Fruit fly (Drosophila melanogaster) whole organism, embryonic: ENCODE results near the gene CG11670.

Source experiments
- CG10366 ChIP-seq: fragments of 200-800 bp; sonication (Bioruptor generic); IDR thresholded peaks from 2 replicates; pipeline ENCODE4 v1.3.6; 2022; ENCODE audit warnings: missing biosample characterization, missing genetic modification characterization
- CG11398 ChIP-seq: fragments of 200-800 bp; sonication (Bioruptor generic); optimal IDR thresholded peaks from 2 replicates; lab custom pipeline; 2016; ENCODE audit warnings: missing biosample characterization, missing genetic modification characterization
- CG12219 ChIP-seq: fragments of 200-800 bp; sonication (Bioruptor generic); optimal IDR thresholded peaks from 3 replicates; lab custom pipeline; 2018; ENCODE audit warnings: missing biosample characterization, mild to moderate bottlenecking, missing genetic modification characterization
- CG13775 ChIP-seq: fragments of 200-800 bp; sonication (Bioruptor generic); optimal IDR thresholded peaks from 3 replicates; lab custom pipeline; 2017; ENCODE audit warnings: missing biosample characterization, mild to moderate bottlenecking, missing genetic modification characterization
- CG14014 ChIP-seq: fragments of 200-800 bp; sonication (Bioruptor generic); IDR thresholded peaks from 2 replicates; pipeline ENCODE4 v1.3.6; 2022; ENCODE audit warnings: missing biosample characterization, missing genetic modification characterization
- CG14710 ChIP-seq: fragments of 200-800 bp; sonication (Bioruptor generic); optimal IDR thresholded peaks from 3 replicates; lab custom pipeline; 2019; ENCODE audit warnings: missing biosample characterization, mild to moderate bottlenecking, missing genetic modification characterization, moderate library complexity
- CG1602 ChIP-seq: fragments of 200-800 bp; sonication (Bioruptor generic); optimal IDR thresholded peaks from 3 replicates; lab custom pipeline; 2016; ENCODE audit warnings: missing biosample characterization, missing genetic modification characterization
- CG1603 ChIP-seq: fragments of 200-800 bp; sonication (Bioruptor generic); optimal IDR thresholded peaks from 2 replicates; lab custom pipeline; 2019; ENCODE audit warnings: missing biosample characterization, mild to moderate bottlenecking, missing genetic modification characterization, moderate library complexity
- CG17359 ChIP-seq: fragments of 200-800 bp; sonication (Bioruptor generic); optimal IDR thresholded peaks from 3 replicates; lab custom pipeline; 2018; ENCODE audit warnings: missing biosample characterization, mild to moderate bottlenecking, missing genetic modification characterization, moderate library complexity
- CG18011 ChIP-seq: fragments of 200-800 bp; sonication (Bioruptor generic); optimal IDR thresholded peaks from 2 replicates; lab custom pipeline; 2017; ENCODE audit warnings: missing biosample characterization, missing genetic modification characterization, mild to moderate bottlenecking, moderate library complexity, missing genotype
- CG31365 ChIP-seq: fragments of 200-800 bp; sonication (Bioruptor generic); optimal IDR thresholded peaks from 2 replicates; lab custom pipeline; 2018; ENCODE audit warnings: missing biosample characterization, mild to moderate bottlenecking, missing genetic modification characterization
- CG34422 ChIP-seq: fragments of 200-800 bp; sonication (Bioruptor generic); IDR thresholded peaks from 3 replicates; pipeline ENCODE4 v1.3.6; 2022; ENCODE audit warnings: missing biosample characterization, missing genetic modification characterization
- CG4282 ChIP-seq: fragments of 200-800 bp; sonication (Bioruptor generic); optimal IDR thresholded peaks from 2 replicates; lab custom pipeline; 2016; ENCODE audit warnings: missing biosample characterization, missing genetic modification characterization
- CG4328 ChIP-seq: fragments of 200-800 bp; sonication (Bioruptor generic); optimal IDR thresholded peaks from 3 replicates; lab custom pipeline; 2017; ENCODE audit warnings: missing biosample characterization, missing genetic modification reagents, missing genetic modification characterization
- CG4404 ChIP-seq: fragments of 200-800 bp; sonication (Bioruptor generic); IDR thresholded peaks from 2 replicates; pipeline ENCODE4 v1.3.6; 2022; ENCODE audit warnings: missing biosample characterization, missing genetic modification characterization
- CG4820 ChIP-seq: fragments of 200-800 bp; sonication (Bioruptor generic); optimal IDR thresholded peaks from 3 replicates; lab custom pipeline; 2016; ENCODE audit warnings: missing biosample characterization, missing genetic modification characterization
- CG5180 ChIP-seq: fragments of 200-800 bp; sonication (Bioruptor generic); optimal IDR thresholded peaks from 3 replicates; lab custom pipeline; 2017; ENCODE audit warnings: missing biosample characterization, missing genetic modification characterization, mild to moderate bottlenecking, moderate library complexity, missing genetic modification reagents
- CG7372 ChIP-seq: fragments of 200-800 bp; sonication (Bioruptor generic); IDR thresholded peaks from 2 replicates; pipeline ENCODE4 v1.3.6; 2022; ENCODE audit warnings: missing biosample characterization, missing genetic modification characterization
- CG9609 ChIP-seq: fragments of 200-800 bp; sonication (Bioruptor generic); optimal IDR thresholded peaks from 3 replicates; lab custom pipeline; 2016; ENCODE audit warnings: missing biosample characterization, missing genetic modification characterization
- Dad ChIP-seq: fragments of 200-800 bp; sonication (Bioruptor generic); optimal IDR thresholded peaks from 3 replicates; lab custom pipeline; 2016; ENCODE audit warnings: missing biosample characterization, missing genetic modification characterization
- Deaf1 ChIP-seq: fragments of 200-800 bp; optimal IDR thresholded peaks from 3 replicates; lab custom pipeline; 2019; ENCODE audit warnings: missing biosample characterization, mild to moderate bottlenecking, missing genetic modification characterization, moderate library complexity
- Dref ChIP-seq: fragments of 200-800 bp; sonication (Bioruptor generic); IDR thresholded peaks from 2 replicates; pipeline ENCODE4 v1.3.6; 2022; ENCODE audit warnings: missing biosample characterization, missing genetic modification characterization
- H2.0 ChIP-seq: fragments of 200-800 bp; sonication (Bioruptor generic); IDR thresholded peaks from 2 replicates; pipeline ENCODE4 v1.3.6; 2022; ENCODE audit warnings: missing biosample characterization, missing genetic modification characterization
- Hey ChIP-seq: fragments of 200-800 bp; sonication (Bioruptor generic); optimal IDR thresholded peaks from 3 replicates; lab custom pipeline; 2018; ENCODE audit warnings: missing biosample characterization, mild to moderate bottlenecking, missing genetic modification characterization
- Hr39 ChIP-seq: fragments of >200 bp; optimal IDR thresholded peaks from 2 replicates; lab custom pipeline; 2017
- Lim3 ChIP-seq: fragments of 200-800 bp; sonication (Bioruptor generic); IDR thresholded peaks from 2 replicates; pipeline ENCODE4 v1.3.6; 2022; ENCODE audit warnings: missing biosample characterization, missing genetic modification characterization
- Lpt ChIP-seq: fragments of >200 bp; optimal IDR thresholded peaks from 2 replicates; lab custom pipeline; 2018; ENCODE audit warnings: missing biosample characterization, missing genetic modification characterization
- Mad ChIP-seq: fragments of 200-800 bp; sonication (Bioruptor generic); optimal IDR thresholded peaks from 2 replicates; lab custom pipeline; 2016; ENCODE audit warnings: missing biosample characterization, missing genetic modification characterization
- Max ChIP-seq: fragments of 200-800 bp; sonication (Bioruptor generic); optimal IDR thresholded peaks from 2 replicates; lab custom pipeline; 2016; ENCODE audit warnings: missing biosample characterization, mild to moderate bottlenecking, missing genetic modification characterization
- Oaz ChIP-seq: fragments of 200-800 bp; sonication (Bioruptor generic); IDR thresholded peaks from 2 replicates; pipeline ENCODE4 v1.3.6; 2022; ENCODE audit warnings: missing biosample characterization, missing genetic modification characterization
- PHDP ChIP-seq: fragments of 200-800 bp; sonication (Bioruptor generic); optimal IDR thresholded peaks from 3 replicates; lab custom pipeline; 2018; ENCODE audit warnings: missing biosample characterization, mild to moderate bottlenecking, missing genetic modification characterization, moderate library complexity
- Rfx ChIP-seq: fragments of 200-800 bp; sonication (Bioruptor generic); IDR thresholded peaks from 2 replicates; pipeline ENCODE4 v1.3.6; 2022; ENCODE audit warnings: missing biosample characterization, missing genetic modification characterization
- Sin3A ChIP-seq: fragments of >200 bp; optimal IDR thresholded peaks from 2 replicates; lab custom pipeline; 2018
- Ssrp ChIP-seq: fragments of 200-800 bp; sonication (Bioruptor generic); optimal IDR thresholded peaks from 2 replicates; lab custom pipeline; 2018; ENCODE audit warnings: missing biosample characterization, mild to moderate bottlenecking, missing genetic modification characterization, moderate library complexity
- Stat92E ChIP-seq, 3 experiments: fragments of >200 bp in 2 of 3; fragments of 200-800 bp in 1 of 3; sonication (Bioruptor generic) in 1 of 3; optimal IDR thresholded peaks; 2 replicates each; lab custom pipeline; 2017 to 2019; ENCODE audit warnings: missing biosample characterization in 3 of 3, missing genetic modification characterization in 3 of 3, mild to moderate bottlenecking in 1 of 3, moderate library complexity in 1 of 3
- ac ChIP-seq: fragments of 200-800 bp; sonication (Bioruptor generic); optimal IDR thresholded peaks from 3 replicates; lab custom pipeline; 2017; ENCODE audit warnings: missing biosample characterization, mild to moderate bottlenecking, missing genetic modification characterization
- bowl ChIP-seq: fragments of 200-800 bp; sonication (Bioruptor generic); IDR thresholded peaks from 2 replicates; pipeline ENCODE4 v1.3.6; 2022; ENCODE audit warnings: missing biosample characterization, missing genetic modification characterization
- cwo ChIP-seq: fragments of 200-800 bp; sonication (Bioruptor generic); optimal IDR thresholded peaks from 3 replicates; lab custom pipeline; 2017; ENCODE audit warnings: missing biosample characterization, missing genetic modification characterization, mild to moderate bottlenecking, moderate library complexity, missing genetic modification reagents
- dimm ChIP-seq: fragments of 200-800 bp; sonication (Bioruptor generic); IDR thresholded peaks from 2 replicates; pipeline ENCODE4 v1.3.6; 2022; ENCODE audit warnings: missing biosample characterization, missing genetic modification characterization
- fd3F ChIP-seq: fragments of 200-800 bp; sonication (Bioruptor generic); optimal IDR thresholded peaks from 2 replicates; lab custom pipeline; 2018; ENCODE audit warnings: missing biosample characterization, mild to moderate bottlenecking, missing genetic modification characterization, moderate library complexity
- gro ChIP-seq: fragments of 200-800 bp; sonication (Bioruptor generic); optimal IDR thresholded peaks from 2 replicates; lab custom pipeline; 2016; ENCODE audit warnings: missing biosample characterization, missing genetic modification characterization
- h ChIP-seq: fragments of >200 bp; optimal IDR thresholded peaks from 2 replicates; lab custom pipeline; 2017
- ind ChIP-seq: fragments of 200-800 bp; sonication (Bioruptor generic); optimal IDR thresholded peaks from 3 replicates; lab custom pipeline; 2016; ENCODE audit warnings: missing biosample characterization, missing genetic modification characterization
- jing ChIP-seq: fragments of 200-800 bp; sonication (Bioruptor generic); optimal IDR thresholded peaks from 2 replicates; lab custom pipeline; 2018; ENCODE audit warnings: missing biosample characterization, mild to moderate bottlenecking, missing genetic modification characterization
- lilli ChIP-seq: fragments of 200-800 bp; sonication (Bioruptor generic); optimal IDR thresholded peaks from 3 replicates; lab custom pipeline; 2016; ENCODE audit warnings: missing biosample characterization, missing genetic modification characterization
- lmd ChIP-seq: fragments of 200-800 bp; sonication (Bioruptor generic); IDR thresholded peaks from 2 replicates; pipeline ENCODE4 v1.3.6; 2022; ENCODE audit warnings: missing biosample characterization, missing genetic modification characterization
- nerfin-2 ChIP-seq: fragments of 200-800 bp; sonication (Bioruptor generic); IDR thresholded peaks from 2 replicates; pipeline ENCODE4 v1.3.6; 2022; ENCODE audit warnings: missing biosample characterization, missing genetic modification characterization; ENCODE audit not compliant: partially characterized antibody
- p53 ChIP-seq: fragments of 200-800 bp; sonication (Bioruptor generic); optimal IDR thresholded peaks from 2 replicates; lab custom pipeline; 2016; ENCODE audit warnings: missing biosample characterization, missing genetic modification characterization
- pum ChIP-seq: fragments of 200-800 bp; sonication (Bioruptor generic); optimal IDR thresholded peaks from 2 replicates; lab custom pipeline; 2016; ENCODE audit warnings: missing biosample characterization, missing genetic modification characterization
- sens-2 ChIP-seq: fragments of 200-800 bp; sonication (Bioruptor generic); IDR thresholded peaks from 2 replicates; pipeline ENCODE4 v1.3.6; 2022; ENCODE audit warnings: missing biosample characterization, missing genetic modification characterization
- toy ChIP-seq: fragments of 200-800 bp; sonication (Bioruptor generic); IDR thresholded peaks from 2 replicates; pipeline ENCODE4 v1.3.6; 2022; ENCODE audit warnings: missing biosample characterization, missing genetic modification characterization
- trh ChIP-seq: fragments of 200-800 bp; sonication (Bioruptor generic); optimal IDR thresholded peaks from 2 replicates; lab custom pipeline; 2016; ENCODE audit warnings: missing biosample characterization, missing genetic modification characterization
- zf30C ChIP-seq: fragments of 200-800 bp; sonication (Bioruptor generic); optimal IDR thresholded peaks from 3 replicates; lab custom pipeline; 2018; ENCODE audit warnings: missing biosample characterization, mild to moderate bottlenecking, missing genetic modification characterization

CG11670 gene

dm6 chr3R:13068022-13068421 lies 26.2 kb downstream of the CG11670 start (continued):
- TF ChIP-seq Sin3A = no peak
- TF ChIP-seq toy (GFP tag; lab: Robert Waterston, UW) = no peak
- peak; percentile 88 for TF ChIP-seq CG5180 (GFP tag; lab: Kevin White, UChicago)
- peak; percentile 90 for TF ChIP-seq trh
- TF ChIP-seq Hr39 (lab: Kevin White, UChicago) = no peak
- TF ChIP-seq PHDP = peak; percentile 94
- peak in 1 of 3 experiments; percentile 7 for TF ChIP-seq Stat92E (GFP tag; optimal IDR thresholded peaks at IDR 0.05; lab: Kevin White, UChicago)
- TF ChIP-seq CG14014 (GFP tag; lab: Robert Waterston, UW) = peak; percentile 6; the same call in 1 of the 2 replicates
- TF ChIP-seq H2.0 (GFP tag; lab: Robert Waterston, UW) = peak; percentile 53
- TF ChIP-seq Oaz = no peak
- TF ChIP-seq CG10366 = peak; percentile 51
- TF ChIP-seq cwo = peak; percentile 77
- TF ChIP-seq lilli (GFP tag; lab: Kevin White, UChicago) = peak; percentile 35
- TF ChIP-seq CG18011 (GFP tag; lab: Kevin White, UChicago) = peak; percentile 45
- no peak for TF ChIP-seq h (lab: Kevin White, UChicago)
- TF ChIP-seq Deaf1 (tag; lab: Kevin White, UChicago) = peak; percentile 41
- TF ChIP-seq CG12219 (GFP tag; lab: Kevin White, UChicago) = peak; percentile 82
- no peak for TF ChIP-seq Ssrp (tag; lab: Kevin White, UChicago)
- peak; percentile 98 for TF ChIP-seq CG17359
- peak; percentile 77 for TF ChIP-seq jing (GFP tag; lab: Kevin White, UChicago)
- no peak for TF ChIP-seq CG7372 (GFP tag; lab: Robert Waterston, UW)
- TF ChIP-seq CG4282 = peak; percentile 22
- TF ChIP-seq p53 (GFP tag; lab: Kevin White, UChicago) = peak; percentile 79
- peak; percentile 62 for TF ChIP-seq CG1602 (GFP tag; lab: Kevin White, UChicago)
- peak; percentile 76 for TF ChIP-seq CG11398 (GFP tag; lab: Kevin White, UChicago)
- TF ChIP-seq Dref (GFP tag; lab: Robert Waterston, UW) = no peak
- TF ChIP-seq CG9609 = peak; percentile 46
- TF ChIP-seq nerfin-2 (GFP tag; lab: Robert Waterston, UW) = no peak
- TF ChIP-seq Mad (GFP tag; lab: Kevin White, UChicago) = peak; percentile 72
- peak; percentile 39; the same call in 1 of the 2 replicates for TF ChIP-seq dimm (GFP tag; lab: Robert Waterston, UW)
- TF ChIP-seq Dad = peak; percentile 17
- no peak for TF ChIP-seq bowl (GFP tag; lab: Robert Waterston, UW)
- TF ChIP-seq Lpt (GFP tag; lab: Kevin White, UChicago) = no peak
- peak; percentile 47 for TF ChIP-seq Rfx
- peak; percentile 70 for TF ChIP-seq CG4328
- TF ChIP-seq CG1603 (tag; lab: Kevin White, UChicago) = peak; percentile 96
- TF ChIP-seq Max (GFP tag; lab: Kevin White, UChicago) = peak; percentile 69
- peak; percentile 71 for TF ChIP-seq pum
- peak; percentile 84 for TF ChIP-seq CG31365 (tag; lab: Kevin White, UChicago)
- peak; percentile 77 for TF ChIP-seq fd3F (GFP tag; lab: Kevin White, UChicago)
- TF ChIP-seq CG14710 = peak; percentile 95
- TF ChIP-seq Lim3 = no peak
- TF ChIP-seq zf30C (GFP tag; lab: Kevin White, UChicago) = no peak
- TF ChIP-seq CG13775 (GFP tag; lab: Kevin White, UChicago) = peak; percentile 37
- TF ChIP-seq ind = peak; percentile 52
- peak; percentile 88 for TF ChIP-seq CG4820 (GFP tag; lab: Kevin White, UChicago)
- peak; percentile 87 for TF ChIP-seq ac
- 0 out of 3 replicates have a peak, but pooled peaks have one; percentile 21 for TF ChIP-seq CG34422 (GFP tag; lab: Robert Waterston, UW)
- no peak for TF ChIP-seq gro (GFP tag; lab: Kevin White, UChicago)
- peak; percentile 44 for TF ChIP-seq lmd
- TF ChIP-seq sens-2 = peak; percentile 47; the same call in 1 of the 2 replicates
- TF ChIP-seq CG4404 (GFP tag; lab: Robert Waterston, UW) = no peak
- TF ChIP-seq Hey (tag; lab: Kevin White, UChicago) = peak; percentile 58
